Fruit fly (Drosophila melanogaster): ENCODE results near the gene Or2a.

Or2a gene

dm6 chrX:2296230-2297044 is 50.4 kb downstream of the Or2a start (continued):
- TF ChIP-seq esn (GFP tag; optimal IDR thresholded peaks at IDR 0.05), result peak; percentile 96
- peak; percentile 90 for TF ChIP-seq Ets96B (tag; optimal IDR thresholded peaks at IDR 0.05)
- TF ChIP-seq CG6163 (GFP tag; IDR thresholded peaks at IDR 0.05), result 0 out of 3 replicates have a peak, but pooled peaks have one; percentile 21
- peak; percentile 95 for TF ChIP-seq fd59A (GFP tag; optimal IDR thresholded peaks at IDR 0.05)
- peak; percentile 88 for TF ChIP-seq CG9139 (GFP tag; optimal IDR thresholded peaks at IDR 0.05)
- peak; percentile 96 for TF ChIP-seq CG6792 (GFP tag; optimal IDR thresholded peaks at IDR 0.05)
- peak; percentile 95 for TF ChIP-seq Smox (GFP tag; optimal IDR thresholded peaks at IDR 0.05)
- TF ChIP-seq Ets21C (GFP tag; optimal IDR thresholded peaks at IDR 0.05), result peak; percentile 94
- peak; percentile 89 to 94 for TF ChIP-seq ss (GFP tag; optimal IDR thresholded peaks at IDR 0.05)
- TF ChIP-seq vri (GFP tag; optimal IDR thresholded peaks at IDR 0.05), result peak; percentile 86

All from whole organism, prepupa.